Worm (Caenorhabditis elegans) whole organism, early embryonic: ENCODE measurements around the gene clec-161.

ENCODE experiments used
- B0310.2 ChIP-seq: sonication (generic microtip); optimal IDR thresholded peaks from 2 replicates; lab custom pipeline; 2016; ENCODE audit warnings: mild to moderate bottlenecking, missing genetic modification characterization, missing compliant biosample characterization
- F13C5.2 ChIP-seq: sonication (generic microtip); optimal IDR thresholded peaks from 2 replicates; lab custom pipeline; 2017; ENCODE audit warnings: mild to moderate bottlenecking, missing genetic modification characterization, inconsistent platforms, missing compliant biosample characterization
- aly-1 ChIP-seq: sonication (generic microtip); optimal IDR thresholded peaks from 2 replicates; lab custom pipeline; 2016; ENCODE audit warnings: missing genetic modification characterization, missing compliant biosample characterization
- ama-1 ChIP-seq: fragments of 150-350 bp; optimal IDR thresholded peaks from 2 replicates; lab custom pipeline; 2014
- ceh-13 ChIP-seq: fragments of 200-800 bp; sonication (Bioruptor generic); optimal IDR thresholded peaks from 2 replicates; lab custom pipeline; 2018; ENCODE audit warnings: mild to moderate bottlenecking, missing genetic modification characterization, missing compliant biosample characterization
- ceh-36 ChIP-seq: sonication (generic microtip); optimal IDR thresholded peaks from 2 replicates; lab custom pipeline; 2016; ENCODE audit warnings: missing genetic modification characterization, inconsistent platforms, missing compliant biosample characterization
- ets-7 ChIP-seq: sonication (generic microtip); optimal IDR thresholded peaks from 2 replicates; lab custom pipeline; 2016; ENCODE audit warnings: missing genotype, missing genetic modification characterization, missing compliant biosample characterization
- flt-1 ChIP-seq: fragments of 200-800 bp; sonication (Bioruptor generic); IDR thresholded peaks from 2 replicates; pipeline ENCODE4 v1.3.6; 2022; ENCODE audit warnings: missing genetic modification characterization, missing compliant biosample characterization
- hmbx-1 ChIP-seq: sonication (generic microtip); optimal IDR thresholded peaks from 2 replicates; lab custom pipeline; 2016; ENCODE audit warnings: mild to moderate bottlenecking, missing genetic modification characterization, missing compliant biosample characterization
- hmg-4 ChIP-seq: fragments of 200-800 bp; sonication (Bioruptor generic); optimal IDR thresholded peaks from 2 replicates; lab custom pipeline; 2018; ENCODE audit warnings: mild to moderate bottlenecking, missing genetic modification characterization, missing compliant biosample characterization
- hnd-1 ChIP-seq: sonication (generic microtip); optimal IDR thresholded peaks from 2 replicates; lab custom pipeline; 2016; ENCODE audit warnings: missing genetic modification characterization, missing compliant biosample characterization
- pes-1 ChIP-seq: fragments of 200-800 bp; sonication (Bioruptor generic); IDR thresholded peaks from 2 replicates; pipeline ENCODE4 v1.3.6; 2022; ENCODE audit warnings: missing genetic modification reagents, missing genetic modification characterization, missing compliant biosample characterization
- scrt-1 ChIP-seq: fragments of 200-800 bp; sonication (Bioruptor generic); IDR thresholded peaks from 2 replicates; pipeline ENCODE4 v1.3.6; 2022; ENCODE audit warnings: missing genetic modification characterization, missing compliant biosample characterization
- sea-1 ChIP-seq: fragments of 200-800 bp; sonication (Bioruptor generic); conservative IDR thresholded peaks from 2 replicates; pipeline ENCODE4 v1.3.6; 2022; ENCODE audit warnings: missing genetic modification characterization, missing compliant biosample characterization
- tbx-11 ChIP-seq: fragments of 200-800 bp; sonication (Bioruptor generic); IDR thresholded peaks from 2 replicates; pipeline ENCODE4 v1.3.6; 2022; ENCODE audit warnings: missing genetic modification characterization, missing compliant biosample characterization
- tbx-37 ChIP-seq: fragments of 200-800 bp; sonication (Bioruptor generic); conservative IDR thresholded peaks from 2 replicates; pipeline ENCODE4 v1.3.6; 2022; ENCODE audit warnings: missing genetic modification reagents, missing genetic modification characterization, missing compliant biosample characterization
- tra-4 ChIP-seq: sonication (generic microtip); optimal IDR thresholded peaks from 2 replicates; lab custom pipeline; 2017; ENCODE audit warnings: missing genetic modification characterization, missing compliant biosample characterization

clec-161 gene

ce11 chrIII:9620148-9620547 lies 11.6 kb upstream of the clec-161 start:
- no peak for TF ChIP-seq hmg-4 (GFP tag; lab: Kevin White, UChicago)
- TF ChIP-seq B0310.2 (tag; lab: Kevin White, UChicago) = no peak
- no peak for TF ChIP-seq flt-1 (GFP tag; lab: Robert Waterston, UW)
- TF ChIP-seq tra-4 (tag; lab: Kevin White, UChicago) = no peak
- no peak for TF ChIP-seq tbx-37 (GFP tag; lab: Robert Waterston, UW)
- no peak for TF ChIP-seq aly-1 (tag; lab: Kevin White, UChicago)
- TF ChIP-seq ama-1 = no peak
- TF ChIP-seq hmbx-1 (tag; lab: Kevin White, UChicago) = no peak
- TF ChIP-seq pes-1 (GFP tag; lab: Robert Waterston, UW) = no peak
- no peak for TF ChIP-seq ceh-36 (tag; lab: Kevin White, UChicago)
- TF ChIP-seq hnd-1 (tag; lab: Kevin White, UChicago) = no peak
- TF ChIP-seq tbx-11 (GFP tag; lab: Robert Waterston, UW) = no peak

ce11 chrIII:9619079-9619761 lies 10.7 kb upstream of the clec-161 start, which contains the start of gene hlh-11:
Gene hlh-11 (plus strand): TSS chrIII:9619711.
- TF ChIP-seq ceh-13 (no peak), ets-7 (tag; lab: Kevin White, UChicago) (no peak), aly-1 (tag; lab: Kevin White, UChicago) (no peak), flt-1 (GFP tag; lab: Robert Waterston, UW) (no peak), tra-4 (tag; lab: Kevin White, UChicago) (no peak)

ce11 chrIII:9617599-9618262 lies 9.2 kb upstream of the clec-161 start:
- TF ChIP-seq hmg-4 (GFP tag; lab: Kevin White, UChicago) = no peak
- TF ChIP-seq sea-1 = no peak
- TF ChIP-seq ets-7 (tag; lab: Kevin White, UChicago) = no peak
- no peak for TF ChIP-seq ceh-36 (tag; lab: Kevin White, UChicago)
- no peak for TF ChIP-seq hmbx-1 (tag; lab: Kevin White, UChicago)
- no peak for TF ChIP-seq ama-1
- no peak for TF ChIP-seq F13C5.2 (tag; lab: Kevin White, UChicago)
- no peak for TF ChIP-seq scrt-1
- TF ChIP-seq pes-1 (GFP tag; lab: Robert Waterston, UW) = no peak
- TF ChIP-seq hnd-1 (tag; lab: Kevin White, UChicago) = no peak
- TF ChIP-seq B0310.2 (tag; lab: Kevin White, UChicago) = no peak
- TF ChIP-seq tbx-11 (GFP tag; lab: Robert Waterston, UW) = no peak

- no peak for TF ChIP-seq tbx-37 (GFP tag; lab: Robert Waterston, UW)
- no peak for TF ChIP-seq F13C5.2 (tag; lab: Kevin White, UChicago)
- no peak for TF ChIP-seq ets-7 (tag; lab: Kevin White, UChicago)
- no peak for TF ChIP-seq hnd-1 (tag; lab: Kevin White, UChicago)
- TF ChIP-seq ceh-13 = no peak
- no peak for TF ChIP-seq B0310.2 (tag; lab: Kevin White, UChicago)
Measured at ce11 chrIII:9616933-9617332, 8.4 kb upstream of the clec-161 start.

ce11 chrIII:9616426-9616825 lies 7.9 kb upstream of the clec-161 start, which contains the start of gene hcp-3:
Gene hcp-3 (minus strand): TSS chrIII:9616470.
- no peak for TF ChIP-seq tra-4 (tag; lab: Kevin White, UChicago)
- TF ChIP-seq ceh-36 (tag; lab: Kevin White, UChicago) = no peak
- TF ChIP-seq scrt-1 = no peak
- no peak for TF ChIP-seq ama-1

ce11 chrIII:9615114-9615513 lies 6.6 kb upstream of the clec-161 start:
- TF ChIP-seq B0310.2 (tag; lab: Kevin White, UChicago) = no peak
- no peak for TF ChIP-seq ceh-13
- no peak for TF ChIP-seq hnd-1 (tag; lab: Kevin White, UChicago)
- TF ChIP-seq flt-1 (GFP tag; lab: Robert Waterston, UW) = no peak
- TF ChIP-seq hmg-4 (GFP tag; lab: Kevin White, UChicago) = no peak
- no peak for TF ChIP-seq ets-7 (tag; lab: Kevin White, UChicago)
- TF ChIP-seq tra-4 (tag; lab: Kevin White, UChicago) = no peak
- TF ChIP-seq scrt-1 = no peak
- TF ChIP-seq ama-1 = no peak
- TF ChIP-seq tbx-11 (GFP tag; lab: Robert Waterston, UW) = no peak
- no peak for TF ChIP-seq pes-1 (GFP tag; lab: Robert Waterston, UW)
- TF ChIP-seq aly-1 (tag; lab: Kevin White, UChicago) = no peak

ce11 chrIII:9614211-9614610 lies 5.7 kb upstream of the clec-161 start, which contains the start of the genes pri-1 and F58A4.6:
Gene pri-1 (minus strand): TSS chrIII:9614281.
Gene F58A4.6 (plus strand): TSS chrIII:9614482.
- TF ChIP-seq ama-1 = no peak
- peak; percentile 2 for TF ChIP-seq F13C5.2 (tag; lab: Kevin White, UChicago)
- TF ChIP-seq hnd-1 (tag; lab: Kevin White, UChicago) = no peak
- TF ChIP-seq ceh-36 (tag; lab: Kevin White, UChicago) = no peak
- TF ChIP-seq sea-1 = no peak
- no peak for TF ChIP-seq hmbx-1 (tag; lab: Kevin White, UChicago)
- TF ChIP-seq pes-1 (GFP tag; lab: Robert Waterston, UW) = no peak
- no peak for TF ChIP-seq scrt-1
- TF ChIP-seq hmg-4 (GFP tag; lab: Kevin White, UChicago) = no peak
